Worm (Caenorhabditis elegans) whole organism, L3 larva: ENCODE measurements around the gene ZK287.9.

Experiments
- ama-1 ChIP-seq: fragments of 150-350 bp; optimal IDR thresholded peaks from 2 replicates; lab custom pipeline; 2018
- ceh-9 ChIP-seq: sonication (generic microtip); optimal IDR thresholded peaks from 2 replicates; lab custom pipeline; 2018; ENCODE audit warnings: missing biosample characterization, missing genetic modification characterization
- elt-2 ChIP-seq: sonication (generic microtip); optimal IDR thresholded peaks from 2 replicates; lab custom pipeline; 2016; ENCODE audit warnings: missing genetic modification reagents, mild to moderate bottlenecking, missing genetic modification characterization, missing compliant biosample characterization
- elt-3 ChIP-seq, 3 experiments: fragments of 150-350 bp in 1 of 3; sonication (generic microtip) in 2 of 3; optimal IDR thresholded peaks; 2 replicates in 2 of 3; 4 replicates in 1 of 3; lab custom pipeline; 2014 to 2017; ENCODE audit warnings: missing biosample characterization in 3 of 3, missing genetic modification characterization in 3 of 3
- lin-15B ChIP-seq: fragments of 150-350 bp; optimal IDR thresholded peaks from 2 replicates; lab custom pipeline; 2014; ENCODE audit warnings: missing biosample characterization, missing genetic modification characterization
- lin-39 ChIP-seq: fragments of 150-350 bp; optimal IDR thresholded peaks from 2 replicates; lab custom pipeline; 2018; ENCODE audit warnings: missing biosample characterization, missing genetic modification reagents, missing genetic modification characterization
- nfya-1 ChIP-seq: sonication (generic microtip); optimal IDR thresholded peaks from 2 replicates; lab custom pipeline; 2017; ENCODE audit warnings: missing genetic modification characterization, mild to moderate bottlenecking, missing compliant biosample characterization, antibody characterized with exemption, moderate library complexity; ENCODE audit not compliant: insufficient read depth
- nhr-12 ChIP-seq: fragments of 150-350 bp; optimal IDR thresholded peaks from 2 replicates; lab custom pipeline; 2014; ENCODE audit warnings: missing biosample characterization, missing genetic modification characterization
- nhr-43 ChIP-seq: sonication (generic microtip); optimal IDR thresholded peaks from 2 replicates; lab custom pipeline; 2016; ENCODE audit warnings: mild to moderate bottlenecking, missing genetic modification characterization, missing compliant biosample characterization; ENCODE audit not compliant: poor library complexity, severe bottlenecking
- nhr-67 ChIP-seq: fragments of 150-350 bp; optimal IDR thresholded peaks from 2 replicates; lab custom pipeline; 2014; ENCODE audit warnings: missing biosample characterization, missing genetic modification characterization
- nhr-77 ChIP-seq: fragments of 150-350 bp; optimal IDR thresholded peaks from 2 replicates; lab custom pipeline; 2014; ENCODE audit warnings: missing biosample characterization, missing genetic modification characterization
- pqm-1 ChIP-seq: fragments of 150-350 bp; optimal IDR thresholded peaks from 2 replicates; lab custom pipeline; 2017; ENCODE audit warnings: missing biosample characterization, missing genetic modification characterization, inconsistent platforms
- unc-62 ChIP-seq: fragments of 150-350 bp; sonication (generic microtip); optimal IDR thresholded peaks from 4 replicates; lab custom pipeline; 2014; ENCODE audit warnings: missing biosample characterization, missing genetic modification reagents, missing genetic modification characterization

DNA sequence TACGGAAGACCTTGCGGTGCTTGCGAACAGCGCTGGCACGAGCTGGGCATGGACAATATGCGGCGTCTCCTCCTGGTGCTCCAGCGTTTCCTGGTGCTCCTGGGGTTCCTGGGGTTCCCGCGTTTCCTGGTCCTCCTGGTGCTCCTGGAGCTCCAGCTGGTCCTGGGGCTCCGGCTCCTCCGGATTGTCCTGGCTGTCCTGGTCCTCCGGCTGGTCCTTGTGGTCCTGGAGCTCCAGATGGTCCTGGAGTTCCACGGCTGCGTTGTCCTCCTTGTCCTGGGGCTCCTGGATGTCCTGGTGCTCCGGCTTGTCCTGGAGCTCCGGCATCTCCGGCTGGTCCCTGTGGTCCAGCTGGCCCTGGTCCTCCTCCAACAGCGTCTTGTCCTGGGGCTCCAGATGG, 46.8 kb upstream of the ZK287.9 start:
- no peak for TF ChIP-seq nhr-67 (tag; lab: Kevin White, UChicago)
- TF ChIP-seq nhr-43, result no peak
- TF ChIP-seq lin-15B, result no peak
- no peak for TF ChIP-seq pqm-1 (tag; lab: Kevin White, UChicago)
- TF ChIP-seq ama-1, result no peak
- TF ChIP-seq elt-3 (tag; optimal IDR thresholded peaks at IDR 0.05; lab: Kevin White, UChicago), result no peak
- TF ChIP-seq unc-62 (GFP tag; lab: Kevin White, UChicago), result no peak
- no peak for TF ChIP-seq elt-2 (tag; lab: Kevin White, UChicago)
- TF ChIP-seq nhr-77 (tag; lab: Kevin White, UChicago), result no peak
- no peak for TF ChIP-seq nfya-1 (tag; lab: Kevin White, UChicago)
- TF ChIP-seq lin-39 (tag; lab: Kevin White, UChicago), result no peak
- no peak for TF ChIP-seq nhr-12 (tag; lab: Kevin White, UChicago)
- no peak for TF ChIP-seq ceh-9
